Worm (Caenorhabditis elegans): Measurements from ENCODE around the gene mmaa-1.

DNA sequence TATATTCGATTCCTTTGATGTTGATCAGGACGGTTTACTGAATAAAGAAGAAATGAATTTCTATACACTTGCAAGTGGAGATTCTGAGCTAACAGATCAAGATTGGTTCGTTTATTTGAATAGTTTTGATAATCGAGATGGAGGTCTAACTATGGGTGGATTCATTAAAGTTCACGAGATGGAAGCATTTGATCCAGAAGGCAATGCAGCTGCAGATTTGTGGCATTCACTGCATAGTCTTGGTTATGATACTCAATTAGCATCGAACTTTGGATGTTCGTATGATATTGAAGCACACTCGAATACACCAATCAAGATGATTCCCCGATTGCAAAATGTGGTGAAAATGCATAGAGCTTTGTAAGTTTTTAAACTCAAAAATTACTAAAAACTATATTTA, 5.0 kb downstream of the mmaa-1 start:
- TF ChIP-seq klf-2 (GFP tag; conservative IDR thresholded peaks at IDR 0.05): no peak
- TF ChIP-seq flt-1 (GFP tag; IDR thresholded peaks at IDR 0.05): no peak
- TF ChIP-seq ztf-29 (GFP tag; IDR thresholded peaks at IDR 0.05): no peak
- TF ChIP-seq ztf-23 (GFP tag; IDR thresholded peaks at IDR 0.05): no peak
- no peak for TF ChIP-seq ref-1 (GFP tag; conservative IDR thresholded peaks at IDR 0.05)

All from whole organism, midembryonic.